Worm (Caenorhabditis elegans) whole organism, L2 larva: ENCODE data around the gene sqv-8.

Source experiments
- C34F6.9 ChIP-seq: fragments of 150-350 bp; optimal IDR thresholded peaks from 2 replicates; lab custom pipeline; 2014; ENCODE audit warnings: missing biosample characterization, missing genetic modification characterization
- F13H6.1 ChIP-seq: sonication (generic microtip); optimal IDR thresholded peaks from 2 replicates; lab custom pipeline; 2016; ENCODE audit warnings: missing genetic modification characterization, missing compliant biosample characterization
- R02D3.7 ChIP-seq: fragments of 150-350 bp; optimal IDR thresholded peaks from 2 replicates; lab custom pipeline; 2014; ENCODE audit warnings: missing biosample characterization, missing genetic modification characterization
- Y55F3AM.14 ChIP-seq: fragments of 200-800 bp; sonication (Bioruptor generic); optimal IDR thresholded peaks from 2 replicates; lab custom pipeline; 2018; ENCODE audit warnings: mild to moderate bottlenecking, missing genetic modification characterization, missing compliant biosample characterization
- ZK546.5 ChIP-seq: sonication (generic microtip); optimal IDR thresholded peaks from 2 replicates; lab custom pipeline; 2017; ENCODE audit warnings: missing biosample characterization, missing genetic modification characterization
- alr-1 ChIP-seq: fragments of 150-350 bp; optimal IDR thresholded peaks from 2 replicates; lab custom pipeline; 2014; ENCODE audit warnings: missing biosample characterization, missing genetic modification characterization
- ama-1 ChIP-seq: fragments of 150-350 bp; optimal IDR thresholded peaks from 2 replicates; lab custom pipeline; 2018; ENCODE audit warnings: inconsistent platforms
- blmp-1 ChIP-seq: sonication (generic microtip); optimal IDR thresholded peaks from 2 replicates; lab custom pipeline; 2017; ENCODE audit warnings: missing genetic modification characterization, mild to moderate bottlenecking, missing compliant biosample characterization, antibody characterized with exemption, moderate library complexity; ENCODE audit not compliant: insufficient read depth
- ceh-16 ChIP-seq: fragments of 150-350 bp; optimal IDR thresholded peaks from 2 replicates; lab custom pipeline; 2014; ENCODE audit warnings: missing biosample characterization, missing genetic modification characterization
- ceh-82 ChIP-seq: fragments of 150-350 bp; optimal IDR thresholded peaks from 2 replicates; lab custom pipeline; 2014; ENCODE audit warnings: missing biosample characterization, missing genetic modification characterization
- crh-2 ChIP-seq: sonication (generic microtip); optimal IDR thresholded peaks from 2 replicates; lab custom pipeline; 2017; ENCODE audit warnings: missing biosample characterization, missing genetic modification characterization
- egl-27 ChIP-seq: sonication (generic microtip); optimal IDR thresholded peaks from 3 replicates; lab custom pipeline; 2017; ENCODE audit warnings: missing biosample characterization, missing genetic modification reagents, missing genetic modification characterization
- elt-1 ChIP-seq: fragments of 150-350 bp; optimal IDR thresholded peaks from 2 replicates; lab custom pipeline; 2014; ENCODE audit warnings: missing biosample characterization, missing genetic modification characterization
- fos-1 ChIP-seq: fragments of 150-350 bp; optimal IDR thresholded peaks from 2 replicates; lab custom pipeline; 2014; ENCODE audit warnings: missing biosample characterization, missing genetic modification characterization
- gmeb-1 ChIP-seq: fragments of 150-350 bp; optimal IDR thresholded peaks from 2 replicates; lab custom pipeline; 2014; ENCODE audit warnings: missing biosample characterization, missing genetic modification characterization
- lin-11 ChIP-seq: fragments of 150-350 bp; sonication (generic microtip); optimal IDR thresholded peaks from 2 replicates; lab custom pipeline; 2014; ENCODE audit warnings: missing biosample characterization, missing genetic modification characterization, inconsistent platforms, mixed read lengths
- lin-13 ChIP-seq: fragments of 150-350 bp; optimal IDR thresholded peaks from 2 replicates; lab custom pipeline; 2014; ENCODE audit warnings: missing biosample characterization, missing genetic modification reagents, missing genetic modification characterization
- lin-39 ChIP-seq: fragments of 150-350 bp; optimal IDR thresholded peaks from 2 replicates; lab custom pipeline; 2014; ENCODE audit warnings: missing biosample characterization, missing genetic modification reagents, missing genetic modification characterization
- lsy-2 ChIP-seq, 2 experiments: fragments of 150-350 bp in 1 of 2; sonication (generic microtip) in 1 of 2; optimal IDR thresholded peaks; 2 replicates each; lab custom pipeline; 2014 to 2017; ENCODE audit warnings: missing biosample characterization in 2 of 2, missing genetic modification characterization in 2 of 2
- mab-5 ChIP-seq: fragments of 150-350 bp; optimal IDR thresholded peaks from 2 replicates; lab custom pipeline; 2014; ENCODE audit warnings: missing biosample characterization, missing genetic modification characterization
- mdl-1 ChIP-seq, 2 experiments: fragments of 150-350 bp in 1 of 2; sonication (generic microtip) in 1 of 2; optimal IDR thresholded peaks; 2 replicates each; lab custom pipeline; 2017; ENCODE audit warnings: missing biosample characterization in 2 of 2, missing genetic modification characterization in 2 of 2
- nhr-10 ChIP-seq: sonication (generic microtip); optimal IDR thresholded peaks from 2 replicates; lab custom pipeline; 2017; ENCODE audit warnings: missing biosample characterization, missing genetic modification characterization
- nhr-12 ChIP-seq: fragments of 150-350 bp; optimal IDR thresholded peaks from 2 replicates; lab custom pipeline; 2014; ENCODE audit warnings: missing biosample characterization, missing genetic modification characterization
- nhr-129 ChIP-seq: fragments of 150-350 bp; optimal IDR thresholded peaks from 2 replicates; lab custom pipeline; 2014; ENCODE audit warnings: missing biosample characterization, missing genetic modification characterization
- nhr-21 ChIP-seq: fragments of 150-350 bp; optimal IDR thresholded peaks from 2 replicates; lab custom pipeline; 2014; ENCODE audit warnings: missing biosample characterization, missing genetic modification characterization
- nhr-23 ChIP-seq: fragments of 150-350 bp; optimal IDR thresholded peaks from 2 replicates; lab custom pipeline; 2014; ENCODE audit warnings: missing biosample characterization, missing genetic modification reagents, missing genetic modification characterization
- nhr-25 ChIP-seq: fragments of 150-350 bp; sonication (generic microtip); optimal IDR thresholded peaks from 3 replicates; lab custom pipeline; 2014; ENCODE audit warnings: missing biosample characterization, missing genetic modification characterization
- nhr-6 ChIP-seq: fragments of 150-350 bp; optimal IDR thresholded peaks from 2 replicates; lab custom pipeline; 2014; ENCODE audit warnings: missing biosample characterization, missing genetic modification characterization
- nhr-77 ChIP-seq: fragments of 150-350 bp; optimal IDR thresholded peaks from 2 replicates; lab custom pipeline; 2014; ENCODE audit warnings: missing biosample characterization, missing genetic modification characterization
- peb-1 ChIP-seq: fragments of 150-350 bp; optimal IDR thresholded peaks from 2 replicates; lab custom pipeline; 2014; ENCODE audit warnings: missing biosample characterization, missing genetic modification characterization
- sem-4 ChIP-seq: fragments of 150-350 bp; optimal IDR thresholded peaks from 2 replicates; lab custom pipeline; 2014; ENCODE audit warnings: missing biosample characterization, missing genetic modification reagents, missing genetic modification characterization
- skn-1 ChIP-seq: sonication (generic microtip); optimal IDR thresholded peaks from 2 replicates; lab custom pipeline; 2017; ENCODE audit warnings: missing biosample characterization, missing genetic modification characterization
- sma-3 ChIP-seq: sonication (generic microtip); optimal IDR thresholded peaks from 2 replicates; lab custom pipeline; 2016; ENCODE audit warnings: missing genetic modification reagents, missing genetic modification characterization, missing compliant biosample characterization
- sma-9 ChIP-seq, 2 experiments: fragments of 150-350 bp in 1 of 2; sonication (generic microtip) in 1 of 2; optimal IDR thresholded peaks; 2 replicates each; lab custom pipeline; 2014 to 2016; ENCODE audit warnings: missing genetic modification characterization in 2 of 2, mild to moderate bottlenecking in 1 of 2, missing biosample characterization in 1 of 2, missing compliant biosample characterization in 1 of 2, missing genetic modification reagents in 1 of 2, moderate library complexity in 1 of 2
- unc-39 ChIP-seq: fragments of 150-350 bp; optimal IDR thresholded peaks from 2 replicates; lab custom pipeline; 2014; ENCODE audit warnings: missing biosample characterization, missing genetic modification characterization
- unc-55 ChIP-seq: fragments of 150-350 bp; sonication (generic microtip); optimal IDR thresholded peaks from 3 replicates; lab custom pipeline; 2014; ENCODE audit warnings: missing biosample characterization, missing genetic modification reagents, missing genetic modification characterization
- unc-62 ChIP-seq: fragments of 150-350 bp; optimal IDR thresholded peaks from 2 replicates; lab custom pipeline; 2014; ENCODE audit warnings: missing biosample characterization, missing genetic modification reagents, missing genetic modification characterization
- zag-1 ChIP-seq: fragments of 150-350 bp; optimal IDR thresholded peaks from 2 replicates; lab custom pipeline; 2014; ENCODE audit warnings: missing biosample characterization, missing genetic modification characterization
- ztf-11 ChIP-seq: sonication (generic microtip); optimal IDR thresholded peaks from 2 replicates; lab custom pipeline; 2017; ENCODE audit warnings: missing biosample characterization, missing genetic modification characterization
- ztf-4 ChIP-seq: fragments of 150-350 bp; optimal IDR thresholded peaks from 2 replicates; lab custom pipeline; 2014; ENCODE audit warnings: missing biosample characterization, missing genetic modification characterization

Gene sqv-8

ce11 chrII:9600022-9600722, 46.6 kb upstream of the sqv-8 start:
- TF ChIP-seq nhr-129 (tag; lab: Kevin White, UChicago): peak; percentile 33
- TF ChIP-seq F13H6.1: peak; percentile 41
- TF ChIP-seq fos-1: no peak
- no peak for TF ChIP-seq C34F6.9 (tag; lab: Kevin White, UChicago)
- peak; percentile 20 for TF ChIP-seq sma-9 (GFP tag; optimal IDR thresholded peaks at IDR 0.05; lab: Kevin White, UChicago)
- no peak for TF ChIP-seq sma-9 (tag; optimal IDR thresholded peaks at IDR 0.05; lab: Kevin White, UChicago)
- TF ChIP-seq lsy-2 (tag; optimal IDR thresholded peaks at IDR 0.05; lab: Kevin White, UChicago): peak in 1 of 2 experiments; percentile 39

ce11 chrII:9601069-9601468, 45.7 kb upstream of the sqv-8 start:
- TF ChIP-seq gmeb-1 (tag; lab: Kevin White, UChicago) (peak; percentile 63), elt-1 (tag; lab: Kevin White, UChicago) (no peak), ama-1 (peak; percentile 41), unc-62 (no peak), sma-9 (GFP tag; optimal IDR thresholded peaks at IDR 0.05; lab: Kevin White, UChicago) (peak; percentile 95), sma-9 (tag; optimal IDR thresholded peaks at IDR 0.05; lab: Kevin White, UChicago) (no peak), nhr-21 (tag; lab: Kevin White, UChicago) (peak; percentile 95), Y55F3AM.14 (peak; percentile 1), nhr-23 (tag; lab: Kevin White, UChicago) (no peak), crh-2 (tag; lab: Kevin White, UChicago) (peak; percentile 63), peb-1 (tag; lab: Kevin White, UChicago) (no peak), sem-4 (tag; lab: Kevin White, UChicago) (peak; percentile 85), lin-13 (GFP tag; lab: Kevin White, UChicago) (peak; percentile 21), sma-3 (peak; percentile 84), nhr-25 (tag; lab: Kevin White, UChicago) (peak; percentile 96), egl-27 (tag; lab: Kevin White, UChicago) (peak; percentile 57), unc-55 (GFP tag; lab: Kevin White, UChicago) (no peak), ztf-11 (tag; lab: Kevin White, UChicago) (no peak), nhr-77 (tag; lab: Kevin White, UChicago) (no peak), ceh-16 (peak; percentile 36), mdl-1 (tag; optimal IDR thresholded peaks at IDR 0.05; lab: Kevin White, UChicago) (peak; percentile 75 to 91), C34F6.9 (tag; lab: Kevin White, UChicago) (peak; percentile 55), lin-39 (tag; lab: Kevin White, UChicago) (no peak), R02D3.7 (tag; lab: Kevin White, UChicago) (no peak), blmp-1 (tag; lab: Kevin White, UChicago) (peak; percentile 86), fos-1 (peak; percentile 74), nhr-10 (no peak), mab-5 (tag; lab: Kevin White, UChicago) (peak; percentile 31), F13H6.1 (peak; percentile 68), lsy-2 (tag; optimal IDR thresholded peaks at IDR 0.05; lab: Kevin White, UChicago) (peak in 1 of 2 experiments; percentile 72), lin-11 (tag; lab: Kevin White, UChicago) (no peak), nhr-6 (tag; lab: Kevin White, UChicago) (peak; percentile 58), nhr-129 (tag; lab: Kevin White, UChicago) (peak; percentile 87), ceh-82 (tag; lab: Kevin White, UChicago) (no peak), ztf-4 (peak; percentile 67)

ce11 chrII:9601679-9602078, 45.1 kb upstream of the sqv-8 start:
- TF ChIP-seq lsy-2 (tag; optimal IDR thresholded peaks at IDR 0.05; lab: Kevin White, UChicago) (peak in 1 of 2 experiments; percentile 60), mdl-1 (tag; optimal IDR thresholded peaks at IDR 0.05; lab: Kevin White, UChicago) (peak; percentile 3 to 70), nhr-129 (tag; lab: Kevin White, UChicago) (peak; percentile 86), F13H6.1 (no peak), nhr-21 (tag; lab: Kevin White, UChicago) (peak; percentile 12), unc-55 (GFP tag; lab: Kevin White, UChicago) (no peak), lin-13 (GFP tag; lab: Kevin White, UChicago) (peak; percentile 9), zag-1 (tag; lab: Kevin White, UChicago) (no peak), ztf-4 (peak; percentile 72), gmeb-1 (tag; lab: Kevin White, UChicago) (peak; percentile 54), alr-1 (tag; lab: Kevin White, UChicago) (no peak), blmp-1 (tag; lab: Kevin White, UChicago) (peak; percentile 68), ceh-16 (no peak), sma-3 (peak; percentile 17), crh-2 (tag; lab: Kevin White, UChicago) (peak; percentile 75), egl-27 (tag; lab: Kevin White, UChicago) (no peak), skn-1 (no peak), nhr-25 (tag; lab: Kevin White, UChicago) (peak; percentile 86), sem-4 (tag; lab: Kevin White, UChicago) (peak; percentile 72), unc-39 (no peak), lin-11 (tag; lab: Kevin White, UChicago) (no peak), R02D3.7 (tag; lab: Kevin White, UChicago) (no peak), C34F6.9 (tag; lab: Kevin White, UChicago) (peak; percentile 36), sma-9 (GFP tag; optimal IDR thresholded peaks at IDR 0.05; lab: Kevin White, UChicago) (peak; percentile 87), sma-9 (tag; optimal IDR thresholded peaks at IDR 0.05; lab: Kevin White, UChicago) (no peak), nhr-12 (tag; lab: Kevin White, UChicago) (no peak), ZK546.5 (tag; lab: Kevin White, UChicago) (no peak), nhr-6 (tag; lab: Kevin White, UChicago) (peak; percentile 27), Y55F3AM.14 (no peak)
